Worm (Caenorhabditis elegans) whole organism, L4 larva: ENCODE data around the gene F16G10.8.

Experiments
- daf-16 ChIP-seq, 3 experiments: sonication (generic microtip); optimal IDR thresholded peaks; 2 replicates each; lab custom pipeline; 2016 to 2017; ENCODE audit warnings: missing genetic modification characterization in 3 of 3, missing genetic modification reagents in 3 of 3, mild to moderate bottlenecking in 2 of 3, missing compliant biosample characterization in 2 of 3, missing biosample characterization in 1 of 3, moderate library complexity in 1 of 3
- dmd-6 ChIP-seq: fragments of 200-800 bp; sonication (Bioruptor generic); IDR thresholded peaks from 2 replicates; pipeline ENCODE4 v1.3.6; 2022; ENCODE audit warnings: missing genetic modification reagents, missing genetic modification characterization, missing compliant biosample characterization
- dmd-9 ChIP-seq: fragments of 200-800 bp; sonication (Bioruptor generic); IDR thresholded peaks from 2 replicates; pipeline ENCODE4 v1.3.6; 2022; ENCODE audit warnings: missing genetic modification reagents, missing genetic modification characterization, missing compliant biosample characterization
- dve-1 ChIP-seq: sonication (generic microtip); optimal IDR thresholded peaks from 2 replicates; lab custom pipeline; 2017; ENCODE audit warnings: antibody characterized with exemption, mild to moderate bottlenecking, missing genetic modification characterization, missing compliant biosample characterization; ENCODE audit not compliant: insufficient read depth
- hlh-11 ChIP-seq: fragments of 200-800 bp; sonication (Bioruptor generic); optimal IDR thresholded peaks from 2 replicates; lab custom pipeline; 2018; ENCODE audit warnings: mild to moderate bottlenecking, missing genetic modification characterization, missing compliant biosample characterization
- hlh-30 ChIP-seq: sonication (generic microtip); optimal IDR thresholded peaks from 2 replicates; lab custom pipeline; 2017; ENCODE audit warnings: antibody characterized with exemption, mild to moderate bottlenecking, missing genetic modification characterization, missing compliant biosample characterization; ENCODE audit not compliant: insufficient read depth
- mdl-1 ChIP-seq, 2 experiments: fragments of 150-350 bp in 1 of 2; sonication (generic microtip) in 1 of 2; optimal IDR thresholded peaks; 2 replicates each; lab custom pipeline; 2014 to 2017; ENCODE audit warnings: missing biosample characterization in 2 of 2, missing genetic modification characterization in 2 of 2
- nhr-28 ChIP-seq: fragments of 150-350 bp; optimal IDR thresholded peaks from 2 replicates; lab custom pipeline; 2014; ENCODE audit warnings: missing biosample characterization, missing genetic modification characterization
- nhr-77 ChIP-seq: fragments of 150-350 bp; optimal IDR thresholded peaks from 2 replicates; lab custom pipeline; 2014; ENCODE audit warnings: missing biosample characterization, missing genetic modification characterization
- php-3 ChIP-seq: fragments of 200-800 bp; sonication (Bioruptor generic); IDR thresholded peaks from 2 replicates; pipeline ENCODE4 v1.3.6; 2022; ENCODE audit warnings: missing genetic modification reagents, missing genetic modification characterization, missing compliant biosample characterization
- pqm-1 ChIP-seq: sonication (generic microtip); optimal IDR thresholded peaks from 2 replicates; lab custom pipeline; 2017; ENCODE audit warnings: missing biosample characterization, missing genetic modification characterization
- saeg-2 ChIP-seq: fragments of 200-800 bp; sonication (Bioruptor generic); IDR thresholded peaks from 2 replicates; pipeline ENCODE4 v1.3.6; 2022; ENCODE audit warnings: missing genetic modification reagents, missing genetic modification characterization, missing compliant biosample characterization
- set-16 ChIP-seq: fragments of 200-800 bp; sonication (Bioruptor generic); IDR thresholded peaks from 2 replicates; pipeline ENCODE4 v1.3.6; 2022; ENCODE audit warnings: missing genetic modification reagents, missing genetic modification characterization, missing compliant biosample characterization
- unc-62 ChIP-seq, 3 experiments: fragments of 150-350 bp in 1 of 3; sonication (generic microtip); optimal IDR thresholded peaks in 2 of 3; peaks in 1 of 3; 1 replicate in 1 of 3; 2 replicates in 2 of 3; lab custom pipeline; 2014 to 2017; ENCODE audit warnings: missing biosample characterization in 3 of 3, missing genetic modification characterization in 3 of 3, missing genetic modification reagents in 3 of 3, missing genotype in 1 of 3

F16G10.8 gene

DNA sequence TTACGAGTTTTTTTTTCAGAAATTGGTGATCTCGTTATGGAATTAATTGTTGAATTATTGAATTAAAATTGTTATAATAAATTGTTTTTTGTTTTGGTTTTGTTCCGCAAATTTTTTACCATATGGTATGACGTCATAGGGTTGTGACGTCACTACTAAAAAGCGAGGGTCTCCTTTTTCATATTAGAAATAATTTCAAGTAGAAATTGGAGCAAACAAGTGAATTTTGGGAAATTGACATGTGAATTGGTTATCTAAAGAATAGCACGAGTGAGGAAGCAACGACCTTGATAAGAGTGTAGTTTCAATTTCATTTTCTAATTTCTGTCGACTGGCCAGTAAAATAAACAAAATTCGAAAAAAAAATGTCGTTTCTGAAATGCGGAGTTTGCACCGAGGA lies 47.7 kb downstream of the F16G10.8 start, which contains the start of gene F43C11.7:
Gene F43C11.7, plus strand, starts transcription at position 326 of the 400 bp plus-strand sequence.
- no peak for TF ChIP-seq set-16 (GFP tag; lab: Robert Waterston, UW)
- TF ChIP-seq unc-62 (GFP tag; optimal IDR thresholded peaks at IDR 0.05 in 1 of 2; lab: Kevin White, UChicago), result no peak
- no peak for TF ChIP-seq unc-62 (tag; optimal IDR thresholded peaks at IDR 0.05; lab: Kevin White, UChicago)
- TF ChIP-seq dmd-9 (GFP tag; lab: Robert Waterston, UW), result no peak
- TF ChIP-seq pqm-1, result peak; percentile 80
- TF ChIP-seq saeg-2 (GFP tag; lab: Robert Waterston, UW), result no peak
- TF ChIP-seq dmd-6 (GFP tag; lab: Robert Waterston, UW), result peak; percentile 71
- peak; percentile 58 for TF ChIP-seq hlh-11 (tag; lab: Kevin White, UChicago)
- TF ChIP-seq dve-1, result peak; percentile 56
- no peak for TF ChIP-seq daf-16 (GFP tag; optimal IDR thresholded peaks at IDR 0.05; lab: Kevin White, UChicago)
- TF ChIP-seq daf-16 (tag; optimal IDR thresholded peaks at IDR 0.05; lab: Kevin White, UChicago), result peak; percentile 63
- TF ChIP-seq mdl-1 (tag; optimal IDR thresholded peaks at IDR 0.05; lab: Kevin White, UChicago), result peak in 1 of 2 experiments; percentile 35
- TF ChIP-seq hlh-30 (tag; lab: Kevin White, UChicago), result peak; percentile 52
- peak; percentile 82 for TF ChIP-seq nhr-28 (tag; lab: Kevin White, UChicago)
- TF ChIP-seq nhr-77 (tag; lab: Kevin White, UChicago), result peak; percentile 69
- TF ChIP-seq php-3 (GFP tag; lab: Robert Waterston, UW), result 0 out of 2 replicates have a peak, but pooled peaks have one; percentile 19

DNA sequence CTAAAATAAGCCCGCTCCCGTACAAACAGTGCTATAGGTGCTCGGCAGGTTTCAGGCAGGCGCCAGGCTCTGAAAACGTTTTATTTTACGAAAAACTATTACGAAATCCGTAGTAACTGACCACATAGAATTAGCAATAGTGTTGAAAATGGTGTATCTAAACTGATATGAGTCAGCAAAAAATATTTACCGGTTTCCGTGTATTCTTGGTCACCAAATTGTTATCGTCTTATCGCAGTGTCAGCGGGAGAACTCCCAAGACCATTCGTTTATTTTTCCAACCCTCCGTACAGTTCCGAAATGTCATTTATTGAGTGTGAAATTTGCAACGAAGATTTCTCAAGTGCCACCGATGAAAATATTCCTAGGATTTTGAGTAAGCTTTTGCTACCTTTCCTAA lies 51.0 kb downstream of the F16G10.8 start, which contains the start of gene F43C11.8:
Gene F43C11.8, plus strand, starts transcription at position 301 of the 400 bp plus-strand sequence.
- no peak for TF ChIP-seq daf-16 (GFP tag; optimal IDR thresholded peaks at IDR 0.05; lab: Kevin White, UChicago)
- peak; percentile 11 for TF ChIP-seq daf-16 (tag; optimal IDR thresholded peaks at IDR 0.05; lab: Kevin White, UChicago)
- no peak for TF ChIP-seq php-3 (GFP tag; lab: Robert Waterston, UW)
